Worm (Caenorhabditis elegans): Measurements from ENCODE around the gene C50E3.13.

DNA sequence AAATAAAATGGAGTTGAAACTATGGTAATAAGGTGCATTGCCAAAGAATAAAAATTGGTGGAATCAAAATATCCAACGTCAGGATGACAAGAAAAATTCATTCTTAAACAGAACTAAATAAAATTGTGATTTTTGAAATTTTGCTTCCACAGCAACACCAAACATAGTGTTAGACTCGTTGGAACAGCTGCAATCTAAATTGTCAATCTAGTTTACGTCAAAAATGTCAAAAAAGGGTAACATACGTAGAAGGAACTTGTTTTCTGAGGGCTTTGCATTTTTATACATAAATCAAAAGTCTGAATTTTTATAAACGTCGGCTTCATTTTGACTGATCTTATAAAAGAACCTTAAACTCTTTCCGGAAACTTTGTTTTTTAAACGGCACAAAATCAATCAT lies 29.5 kb upstream of the C50E3.13 start, which contains the start of gene srh-200:
- TF ChIP-seq ama-1 (optimal IDR thresholded peaks at IDR 0.05) (no peak), scrt-1 (GFP tag; IDR thresholded peaks at IDR 0.05) (no peak), tbx-11 (GFP tag; IDR thresholded peaks at IDR 0.05) (no peak), hnd-1 (tag; optimal IDR thresholded peaks at IDR 0.05) (no peak), ceh-36 (tag; optimal IDR thresholded peaks at IDR 0.05) (no peak), tbx-37 (GFP tag; conservative IDR thresholded peaks at IDR 0.05) (no peak), flt-1 (GFP tag; IDR thresholded peaks at IDR 0.05) (no peak), ets-7 (tag; optimal IDR thresholded peaks at IDR 0.05) (no peak), ceh-13 (GFP tag; optimal IDR thresholded peaks at IDR 0.05) (no peak), hmbx-1 (tag; optimal IDR thresholded peaks at IDR 0.05) (no peak), F13C5.2 (tag; optimal IDR thresholded peaks at IDR 0.05) (no peak), pes-1 (GFP tag; IDR thresholded peaks at IDR 0.05) (no peak), hmg-4 (GFP tag; optimal IDR thresholded peaks at IDR 0.05) (no peak), B0310.2 (tag; optimal IDR thresholded peaks at IDR 0.05) (no peak)

Measured in whole organism, early embryonic.